Worm (Caenorhabditis elegans): Measurements from ENCODE around the gene Y69E1A.3.

The Y69E1A.3 gene

ce11 chrIV:10919770-10920169, 32.3 kb upstream of the Y69E1A.3 start, which contains the start of gene rbr-2:
TSS of gene rbr-2 (plus strand) at chrIV:10920070.
- TF ChIP-seq ceh-63 (GFP tag; optimal IDR thresholded peaks at IDR 0.05) (no peak), nhr-11 (tag; optimal IDR thresholded peaks at IDR 0.05) (no peak), sox-4 (tag; optimal IDR thresholded peaks at IDR 0.05) (no peak)

- TF ChIP-seq skn-1 (tag; optimal IDR thresholded peaks at IDR 0.05) (peak; percentile 73), ama-1 (optimal IDR thresholded peaks at IDR 0.05) (no peak), ceh-63 (GFP tag; optimal IDR thresholded peaks at IDR 0.05) (no peak), lin-13 (GFP tag; optimal IDR thresholded peaks at IDR 0.05) (peak; percentile 68), fkh-8 (tag; optimal IDR thresholded peaks at IDR 0.05) (peak; percentile 69), egl-27 (tag; optimal IDR thresholded peaks at IDR 0.05) (peak in 1 of 2 experiments; percentile 3), elt-2 (tag; optimal IDR thresholded peaks at IDR 0.05) (peak; percentile 6), zag-1 (tag; optimal IDR thresholded peaks at IDR 0.05) (no peak), ets-5 (GFP tag; IDR thresholded peaks at IDR 0.05) (no peak), pax-3 (tag; optimal IDR thresholded peaks at IDR 0.05) (peak; percentile 13), mef-2 (tag; optimal IDR thresholded peaks at IDR 0.05) (no peak), nhr-84 (tag; optimal IDR thresholded peaks at IDR 0.05) (no peak), fkh-4 (tag; optimal IDR thresholded peaks at IDR 0.05; ENCODE audit: borderline replicate concordance) (no peak), tbx-2 (tag; optimal IDR thresholded peaks at IDR 0.05) (peak; percentile 62), lsy-2 (tag; optimal IDR thresholded peaks at IDR 0.05) (peak; percentile 77 to 87), nhr-90 (tag; optimal IDR thresholded peaks at IDR 0.05; ENCODE audit: poor library complexity) (peak; percentile 20), lin-39 (tag; optimal IDR thresholded peaks at IDR 0.05) (peak; percentile 41), swsn-7 (tag; optimal IDR thresholded peaks at IDR 0.05) (peak; percentile 72), hlh-4 (tag; optimal IDR thresholded peaks at IDR 0.05) (no peak), ceh-82 (tag; optimal IDR thresholded peaks at IDR 0.05) (peak; percentile 53 to 73 (median 63)), nhr-237 (tag; optimal IDR thresholded peaks at IDR 0.05) (no peak), sox-4 (tag; optimal IDR thresholded peaks at IDR 0.05) (no peak), C16A3.4 (tag; optimal IDR thresholded peaks at IDR 0.05) (peak; percentile 90), pqm-1 (tag; optimal IDR thresholded peaks at IDR 0.05) (no peak), grh-1 (GFP tag; IDR thresholded peaks at IDR 0.05) (no peak), zip-4 (GFP tag; optimal IDR thresholded peaks at IDR 0.05) (peak; percentile 90), mdl-1 (tag; optimal IDR thresholded peaks at IDR 0.05) (peak in 1 of 2 experiments; percentile 34), Y116A8C.19 (tag; optimal IDR thresholded peaks at IDR 0.05; ENCODE audit: borderline replicate concordance) (no peak), nhr-19 (GFP tag; conservative IDR thresholded peaks at IDR 0.05) (peak; percentile 50), ces-1 (GFP tag; optimal IDR thresholded peaks at IDR 0.05) (no peak), jun-1 (tag; optimal IDR thresholded peaks at IDR 0.05) (peak; percentile 67), fos-1 (tag; optimal IDR thresholded peaks at IDR 0.05) (peak; percentile 45), elt-3 (tag; optimal IDR thresholded peaks at IDR 0.05) (peak in 2 of 6 experiments; percentile 45 to 46), irx-1 (tag; optimal IDR thresholded peaks at IDR 0.05) (no peak), alr-1 (tag; optimal IDR thresholded peaks at IDR 0.05; ENCODE audit: borderline replicate concordance) (no peak), rnt-1 (tag; optimal IDR thresholded peaks at IDR 0.05) (peak; percentile 80), lin-15B (tag; optimal IDR thresholded peaks at IDR 0.05) (peak; percentile 49), nhr-20 (tag; optimal IDR thresholded peaks at IDR 0.05) (peak; percentile 70), C04F5.9 (tag; optimal IDR thresholded peaks at IDR 0.05) (no peak), unc-86 (tag; optimal IDR thresholded peaks at IDR 0.05) (peak; percentile 52), nhr-28 (tag; optimal IDR thresholded peaks at IDR 0.05) (no peak), hlh-17 (GFP tag; optimal IDR thresholded peaks at IDR 0.05; ENCODE audit: borderline replicate concordance) (no peak), unc-30 (tag; optimal IDR thresholded peaks at IDR 0.05) (no peak), nhr-71 (tag; optimal IDR thresholded peaks at IDR 0.05) (peak; percentile 84), nhr-85 (tag) (peak; percentile 82), nhr-47 (tag; optimal IDR thresholded peaks at IDR 0.05) (peak; percentile 72), ceh-88 (GFP tag; IDR thresholded peaks at IDR 0.05) (no peak), C34B4.2 (tag; optimal IDR thresholded peaks at IDR 0.05) (no peak), egl-13 (tag; optimal IDR thresholded peaks at IDR 0.05) (peak; percentile 50)
These were observed 19.0 kb upstream of the Y69E1A.3 start, which contains the start of the genes dnc-1 and lsm-7 for ce11 chrIV:10933062-10933552. TSS of gene dnc-1 (minus strand) at chrIV:10933203. TSS of gene lsm-7 (plus strand) at chrIV:10933502.
